Worm (Caenorhabditis elegans) whole organism, L1 larva: Measurements from ENCODE around the gene abts-2.

Experiments
- C04F5.9 ChIP-seq: sonication (generic microtip); optimal IDR thresholded peaks from 2 replicates; lab custom pipeline; 2016; ENCODE audit warnings: missing genetic modification characterization, missing compliant biosample characterization
- C34B4.2 ChIP-seq: sonication (generic microtip); optimal IDR thresholded peaks from 2 replicates; lab custom pipeline; 2017; ENCODE audit warnings: mild to moderate bottlenecking, missing genetic modification characterization, missing compliant biosample characterization
- Y116A8C.19 ChIP-seq: sonication (generic microtip); optimal IDR thresholded peaks from 2 replicates; lab custom pipeline; 2016; ENCODE audit warnings: missing compliant biosample characterization, missing genetic modification characterization, borderline replicate concordance
- aha-1 ChIP-seq: fragments of 150-350 bp; optimal IDR thresholded peaks from 2 replicates; lab custom pipeline; 2014; ENCODE audit warnings: missing biosample characterization, missing genetic modification characterization
- alr-1 ChIP-seq: fragments of 200-800 bp; sonication (Bioruptor generic); optimal IDR thresholded peaks from 2 replicates; lab custom pipeline; 2018; ENCODE audit warnings: borderline replicate concordance, mild to moderate bottlenecking, missing genetic modification characterization, missing compliant biosample characterization
- ama-1 ChIP-seq: fragments of 150-350 bp; optimal IDR thresholded peaks from 2 replicates; lab custom pipeline; 2014
- ceh-63 ChIP-seq: fragments of 200-800 bp; sonication (Bioruptor generic); optimal IDR thresholded peaks from 2 replicates; lab custom pipeline; 2018; ENCODE audit warnings: mild to moderate bottlenecking, missing genetic modification characterization, missing compliant biosample characterization
- ceh-90 ChIP-seq: sonication (generic microtip); optimal IDR thresholded peaks from 2 replicates; lab custom pipeline; 2016; ENCODE audit warnings: missing genetic modification characterization, missing compliant biosample characterization
- dpl-1 ChIP-seq, 3 experiments: fragments of 150-350 bp in 2 of 3; sonication (generic microtip) in 1 of 3; optimal IDR thresholded peaks; 2 replicates each; lab custom pipeline; 2014 to 2017; ENCODE audit warnings: missing biosample characterization in 3 of 3, missing genetic modification characterization in 3 of 3, missing genetic modification reagents in 3 of 3
- dsc-1 ChIP-seq: sonication (generic microtip); optimal IDR thresholded peaks from 2 replicates; lab custom pipeline; 2016; ENCODE audit warnings: mild to moderate bottlenecking, missing genetic modification characterization, missing compliant biosample characterization
- efl-1 ChIP-seq, 4 experiments: fragments of 150-350 bp; optimal IDR thresholded peaks in 3 of 4; peaks in 1 of 4; 1 replicate in 1 of 4; 2 replicates in 3 of 4; lab custom pipeline; 2014; ENCODE audit warnings: missing biosample characterization in 2 of 4, missing genetic modification characterization in 2 of 4, missing genetic modification reagents in 2 of 4
- egl-13 ChIP-seq: sonication (generic microtip); optimal IDR thresholded peaks from 2 replicates; lab custom pipeline; 2016; ENCODE audit warnings: missing genotype, missing genetic modification reagents, missing genetic modification characterization, missing compliant biosample characterization
- elt-2 ChIP-seq: sonication (generic microtip); optimal IDR thresholded peaks from 2 replicates; lab custom pipeline; 2016; ENCODE audit warnings: missing genetic modification characterization, mild to moderate bottlenecking, inconsistent platforms, missing compliant biosample characterization, missing genetic modification reagents
- elt-3 ChIP-seq, 6 experiments: fragments of 150-350 bp in 1 of 6; sonication (generic microtip); optimal IDR thresholded peaks; 2 replicates each; lab custom pipeline; 2017 to 2018; ENCODE audit warnings: missing biosample characterization in 6 of 6, missing genetic modification characterization in 6 of 6, inconsistent platforms in 1 of 6
- fkh-10 ChIP-seq: sonication (generic microtip); optimal IDR thresholded peaks from 2 replicates; lab custom pipeline; 2017; ENCODE audit warnings: missing biosample characterization, missing genetic modification reagents, missing genetic modification characterization
- fkh-4 ChIP-seq: sonication (generic microtip); optimal IDR thresholded peaks from 2 replicates; lab custom pipeline; 2016; ENCODE audit warnings: missing compliant biosample characterization, missing genetic modification characterization, borderline replicate concordance
- fkh-8 ChIP-seq: sonication (generic microtip); optimal IDR thresholded peaks from 2 replicates; lab custom pipeline; 2016; ENCODE audit warnings: mild to moderate bottlenecking, missing genetic modification characterization, missing compliant biosample characterization
- fos-1 ChIP-seq: fragments of 150-350 bp; optimal IDR thresholded peaks from 2 replicates; lab custom pipeline; 2014; ENCODE audit warnings: missing biosample characterization, missing genetic modification characterization
- grh-1 ChIP-seq: fragments of 200-800 bp; sonication (Bioruptor generic); IDR thresholded peaks from 2 replicates; pipeline ENCODE4 v1.3.6; 2022; ENCODE audit warnings: missing genetic modification reagents, missing genetic modification characterization, missing compliant biosample characterization
- hlh-4 ChIP-seq: sonication (generic microtip); optimal IDR thresholded peaks from 2 replicates; lab custom pipeline; 2016; ENCODE audit warnings: mild to moderate bottlenecking, missing genetic modification characterization, missing compliant biosample characterization
- jun-1 ChIP-seq: fragments of 150-350 bp; optimal IDR thresholded peaks from 2 replicates; lab custom pipeline; 2014; ENCODE audit warnings: missing biosample characterization, missing genetic modification reagents, missing genetic modification characterization
- lin-14 ChIP-seq: fragments of 200-800 bp; sonication (Bioruptor generic); optimal IDR thresholded peaks from 2 replicates; lab custom pipeline; 2018; ENCODE audit warnings: mild to moderate bottlenecking, missing genetic modification characterization, moderate library complexity, missing compliant biosample characterization
- lin-15B ChIP-seq: fragments of 150-350 bp; sonication (generic microtip); optimal IDR thresholded peaks from 3 replicates; lab custom pipeline; 2014; ENCODE audit warnings: missing biosample characterization, missing genetic modification characterization
- lin-35 ChIP-seq, 2 experiments: fragments of 150-350 bp; optimal IDR thresholded peaks; 2 replicates each; lab custom pipeline; 2014; ENCODE audit warnings: missing biosample characterization in 2 of 2, missing genetic modification characterization in 2 of 2, missing genetic modification reagents in 2 of 2
- lin-39 ChIP-seq: fragments of 150-350 bp; optimal IDR thresholded peaks from 2 replicates; lab custom pipeline; 2014; ENCODE audit warnings: missing biosample characterization, missing genetic modification reagents, missing genetic modification characterization
- mab-9 ChIP-seq: fragments of 200-800 bp; sonication (Bioruptor generic); IDR thresholded peaks from 2 replicates; pipeline ENCODE4 v1.3.6; 2022; ENCODE audit warnings: missing genetic modification reagents, missing genetic modification characterization, missing compliant biosample characterization
- mdl-1 ChIP-seq, 2 experiments: fragments of 150-350 bp; optimal IDR thresholded peaks; 2 replicates each; lab custom pipeline; 2014 to 2017; ENCODE audit warnings: missing biosample characterization in 2 of 2, missing genetic modification characterization in 2 of 2, inconsistent platforms in 1 of 2
- nhr-20 ChIP-seq: sonication (generic microtip); optimal IDR thresholded peaks from 2 replicates; lab custom pipeline; 2016; ENCODE audit warnings: mild to moderate bottlenecking, missing genetic modification characterization, missing compliant biosample characterization
- nhr-237 ChIP-seq: fragments of 150-350 bp; optimal IDR thresholded peaks from 2 replicates; lab custom pipeline; 2014; ENCODE audit warnings: missing biosample characterization, missing genetic modification characterization
- nhr-28 ChIP-seq: fragments of 150-350 bp; optimal IDR thresholded peaks from 2 replicates; lab custom pipeline; 2014; ENCODE audit warnings: missing biosample characterization, missing genetic modification characterization
- nhr-71 ChIP-seq: sonication (generic microtip); optimal IDR thresholded peaks from 2 replicates; lab custom pipeline; 2016; ENCODE audit warnings: mild to moderate bottlenecking, missing genetic modification characterization, moderate library complexity, missing compliant biosample characterization
- nhr-76 ChIP-seq: sonication (generic microtip); optimal IDR thresholded peaks from 2 replicates; lab custom pipeline; 2017; ENCODE audit warnings: missing biosample characterization, missing genetic modification characterization
- nhr-77 ChIP-seq: fragments of 150-350 bp; optimal IDR thresholded peaks from 2 replicates; lab custom pipeline; 2014; ENCODE audit warnings: missing biosample characterization, missing genetic modification characterization
- nhr-84 ChIP-seq: sonication (generic microtip); optimal IDR thresholded peaks from 2 replicates; lab custom pipeline; 2017; ENCODE audit warnings: missing biosample characterization, missing genetic modification characterization
- nhr-85 ChIP-seq: sonication (generic microtip); peaks from one replicate; lab custom pipeline; 2016; ENCODE audit warnings: missing genetic modification characterization, inconsistent platforms, missing compliant biosample characterization
- pag-3 ChIP-seq: sonication (generic microtip); optimal IDR thresholded peaks from 2 replicates; lab custom pipeline; 2017; ENCODE audit warnings: missing genetic modification characterization, mild to moderate bottlenecking, missing compliant biosample characterization, antibody characterized with exemption, borderline replicate concordance; ENCODE audit not compliant: insufficient read depth
- skn-1 ChIP-seq: fragments of 150-350 bp; optimal IDR thresholded peaks from 2 replicates; lab custom pipeline; 2014; ENCODE audit warnings: missing biosample characterization, missing genetic modification characterization
- snu-23 ChIP-seq: sonication (generic microtip); optimal IDR thresholded peaks from 2 replicates; lab custom pipeline; 2016; ENCODE audit warnings: missing genetic modification characterization, missing compliant biosample characterization
- sptf-1 ChIP-seq: fragments of 150-350 bp; optimal IDR thresholded peaks from 2 replicates; lab custom pipeline; 2014; ENCODE audit warnings: missing biosample characterization, missing genetic modification characterization
- swsn-7 ChIP-seq: sonication (generic microtip); optimal IDR thresholded peaks from 2 replicates; lab custom pipeline; 2016; ENCODE audit warnings: missing genetic modification characterization, missing compliant biosample characterization
- unc-30 ChIP-seq: sonication (generic microtip); optimal IDR thresholded peaks from 2 replicates; lab custom pipeline; 2017; ENCODE audit warnings: missing biosample characterization, missing genetic modification characterization
- unc-62 ChIP-seq: fragments of 150-350 bp; optimal IDR thresholded peaks from 2 replicates; lab custom pipeline; 2014; ENCODE audit warnings: missing biosample characterization, missing genetic modification reagents, missing genetic modification characterization
- unc-86 ChIP-seq: sonication (generic microtip); optimal IDR thresholded peaks from 2 replicates; lab custom pipeline; 2016; ENCODE audit warnings: missing genetic modification characterization, missing compliant biosample characterization

Gene abts-2

DNA sequence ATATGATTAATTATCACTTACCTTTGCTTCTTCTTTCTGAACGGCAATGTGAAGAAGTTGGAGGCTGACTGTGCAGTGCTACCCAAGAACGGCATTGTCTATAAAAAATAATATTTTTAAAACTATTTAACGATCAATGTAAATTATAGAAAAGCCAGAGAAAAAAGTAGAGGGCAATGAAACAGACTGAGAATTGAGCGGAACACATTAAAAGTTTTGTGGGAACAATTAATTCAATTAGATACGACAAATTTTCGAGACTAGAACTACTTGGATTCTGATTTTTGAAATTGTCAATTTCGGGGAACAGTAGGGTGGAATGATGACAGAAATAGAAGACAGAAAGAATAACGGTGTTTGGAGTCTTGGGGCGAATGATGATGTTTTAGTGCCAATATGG lies 6.1 kb downstream of the abts-2 start, which contains the start of gene F52D10.2 (continued):
- TF ChIP-seq fkh-8 (tag; lab: Kevin White, UChicago) = no peak
- no peak for TF ChIP-seq lin-39 (tag; lab: Kevin White, UChicago)
- TF ChIP-seq, all 84 proteins: peak for 0

DNA sequence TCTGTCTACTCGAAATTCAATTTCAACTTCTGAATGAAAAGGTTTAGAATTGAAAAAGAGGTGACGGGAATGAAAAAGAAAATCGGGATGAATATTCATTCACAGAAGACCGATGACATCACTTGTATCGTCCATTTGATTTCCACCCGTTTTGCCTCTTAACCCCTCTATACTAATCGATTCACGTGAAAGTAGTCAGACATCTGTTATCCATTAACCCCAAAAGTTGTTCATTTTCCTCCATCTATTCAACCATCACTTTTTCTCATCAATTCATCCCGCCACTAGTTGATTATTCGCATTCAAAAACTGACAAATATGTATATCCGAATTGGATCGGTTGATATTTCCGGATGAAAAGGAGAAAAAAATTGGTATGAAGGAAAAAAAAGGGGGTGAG lies 7.1 kb downstream of the abts-2 start:
- TF ChIP-seq C34B4.2 (tag; lab: Kevin White, UChicago) (no peak), jun-1 (no peak), lin-14 (GFP tag; lab: Kevin White, UChicago) (peak; percentile 23), dpl-1 (GFP tag; optimal IDR thresholded peaks at IDR 0.05; lab: Kevin White, UChicago) (no peak), nhr-237 (no peak), fos-1 (tag; lab: Kevin White, UChicago) (no peak), nhr-85 (tag; lab: Kevin White, UChicago) (peak; percentile 35), skn-1 (tag; lab: Kevin White, UChicago) (no peak), swsn-7 (tag; lab: Kevin White, UChicago) (no peak), snu-23 (GFP tag; lab: Kevin White, UChicago) (no peak), ceh-90 (tag; lab: Kevin White, UChicago) (no peak), fkh-4 (tag; lab: Kevin White, UChicago) (peak; percentile 71), efl-1 (optimal IDR thresholded peaks at IDR 0.05; lab: Kevin White, UChicago) (no peak), efl-1 (GFP tag; optimal IDR thresholded peaks at IDR 0.05 in 1 of 2; lab: Kevin White, UChicago) (no peak), elt-2 (tag; lab: Kevin White, UChicago) (no peak), nhr-28 (tag; lab: Kevin White, UChicago) (no peak), egl-13 (tag; lab: Kevin White, UChicago) (peak; percentile 20), C04F5.9 (tag; lab: Kevin White, UChicago) (no peak), nhr-84 (tag; lab: Kevin White, UChicago) (no peak), lin-35 (GFP tag; optimal IDR thresholded peaks at IDR 0.05; lab: Kevin White, UChicago) (no peak), unc-86 (tag; lab: Kevin White, UChicago) (no peak), Y116A8C.19 (no peak), nhr-77 (tag; lab: Kevin White, UChicago) (no peak), hlh-4 (tag; lab: Kevin White, UChicago) (no peak), fkh-8 (tag; lab: Kevin White, UChicago) (no peak), dsc-1 (tag; lab: Kevin White, UChicago) (peak; percentile 93), ceh-63 (GFP tag; lab: Kevin White, UChicago) (no peak), mdl-1 (tag; optimal IDR thresholded peaks at IDR 0.05; lab: Kevin White, UChicago) (no peak), alr-1 (tag; lab: Kevin White, UChicago) (no peak), mab-9 (GFP tag; lab: Robert Waterston, UW) (no peak), lin-15B (tag; lab: Kevin White, UChicago) (no peak), aha-1 (tag; lab: Kevin White, UChicago) (no peak), grh-1 (GFP tag; lab: Robert Waterston, UW) (no peak), elt-3 (tag; optimal IDR thresholded peaks at IDR 0.05; lab: Kevin White, UChicago) (no peak), unc-62 (GFP tag; lab: Kevin White, UChicago) (no peak), unc-30 (no peak), nhr-20 (no peak), ama-1 (lab: Kevin White, UChicago) (no peak), pag-3 (tag; lab: Kevin White, UChicago) (no peak), fkh-10 (GFP tag; lab: Kevin White, UChicago) (no peak), sptf-1 (tag; lab: Kevin White, UChicago) (no peak), nhr-71 (tag; lab: Kevin White, UChicago) (no peak), nhr-76 (tag; lab: Kevin White, UChicago) (no peak)
